Worm (Caenorhabditis elegans): ENCODE data around the gene math-16.
A peak's percentile ranks its signal among the peaks of the same experiment; 100 is the strongest.

The math-16 gene

DNA sequence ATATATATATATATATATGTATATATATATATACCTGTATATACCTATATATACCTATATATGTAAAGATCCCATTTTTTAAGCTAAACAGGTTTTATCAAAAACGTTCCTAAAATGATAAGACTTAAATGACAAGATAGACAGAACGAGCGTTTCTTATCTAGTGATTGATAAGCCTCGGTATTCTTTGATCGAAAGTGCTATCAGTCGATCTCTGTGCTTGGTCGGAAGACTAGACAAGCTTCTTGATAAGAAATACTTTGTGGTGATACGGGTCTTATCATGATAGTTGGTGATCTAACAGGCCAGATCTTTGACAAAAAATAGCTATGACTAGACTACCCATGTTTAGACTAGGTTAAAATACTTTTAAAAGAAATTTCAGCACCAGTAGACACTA lies 26.8 kb downstream of the math-16 start:
- TF ChIP-seq lin-14 (GFP tag; optimal IDR thresholded peaks at IDR 0.05) (peak; percentile 68), efl-1 (optimal IDR thresholded peaks at IDR 0.05) (no peak), efl-1 (GFP tag; optimal IDR thresholded peaks at IDR 0.05 in 1 of 2) (peak in 1 of 2 experiments; percentile 35), elt-3 (tag; optimal IDR thresholded peaks at IDR 0.05) (peak in 2 of 6 experiments; percentile 68 to 69), nhr-90 (tag; optimal IDR thresholded peaks at IDR 0.05; ENCODE audit: poor library complexity) (peak; percentile 48), blmp-1 (tag; optimal IDR thresholded peaks at IDR 0.05) (peak; percentile 40), nhr-20 (tag; optimal IDR thresholded peaks at IDR 0.05) (peak; percentile 58), mdl-1 (tag; optimal IDR thresholded peaks at IDR 0.05) (peak in 1 of 2 experiments; percentile 7), irx-1 (tag; optimal IDR thresholded peaks at IDR 0.05) (no peak), lin-35 (GFP tag; optimal IDR thresholded peaks at IDR 0.05) (peak in 1 of 2 experiments; percentile 40), pqm-1 (tag; optimal IDR thresholded peaks at IDR 0.05) (peak; percentile 92), lsy-2 (tag; optimal IDR thresholded peaks at IDR 0.05) (peak in 1 of 2 experiments; percentile 34), isw-1 (GFP tag; IDR thresholded peaks at IDR 0.05) (no peak), jun-1 (tag; optimal IDR thresholded peaks at IDR 0.05) (peak; percentile 92), sup-37 (GFP tag; optimal IDR thresholded peaks at IDR 0.05) (no peak), pax-3 (tag; optimal IDR thresholded peaks at IDR 0.05) (peak; percentile 30), vab-15 (tag; optimal IDR thresholded peaks at IDR 0.05) (no peak), fkh-10 (GFP tag; optimal IDR thresholded peaks at IDR 0.05) (no peak), tlp-1 (tag; optimal IDR thresholded peaks at IDR 0.05) (peak; percentile 84), nhr-19 (GFP tag; conservative IDR thresholded peaks at IDR 0.05) (peak; percentile 43; the same call in 1 of the 2 replicates), elt-2 (tag; optimal IDR thresholded peaks at IDR 0.05) (peak; percentile 100), egl-13 (tag; optimal IDR thresholded peaks at IDR 0.05) (no peak)

- TF ChIP-seq nhr-12 (tag; optimal IDR thresholded peaks at IDR 0.05) (no peak), alr-1 (tag; optimal IDR thresholded peaks at IDR 0.05; ENCODE audit: borderline replicate concordance) (no peak), egl-27 (tag; optimal IDR thresholded peaks at IDR 0.05) (no peak), lin-39 (tag; optimal IDR thresholded peaks at IDR 0.05) (no peak), sox-4 (tag; optimal IDR thresholded peaks at IDR 0.05) (no peak), ztf-4 (tag; optimal IDR thresholded peaks at IDR 0.05) (no peak), elt-3 (tag; optimal IDR thresholded peaks at IDR 0.05) (peak in 5 of 6 experiments; percentile 56 to 80 (median 70)), ama-1 (optimal IDR thresholded peaks at IDR 0.05) (no peak), rnt-1 (tag; optimal IDR thresholded peaks at IDR 0.05) (no peak), skn-1 (tag; optimal IDR thresholded peaks at IDR 0.05) (no peak), nhr-90 (tag; optimal IDR thresholded peaks at IDR 0.05; ENCODE audit: poor library complexity) (no peak), nhr-77 (tag; optimal IDR thresholded peaks at IDR 0.05) (no peak), C04F5.9 (tag; optimal IDR thresholded peaks at IDR 0.05) (no peak), nhr-20 (tag; optimal IDR thresholded peaks at IDR 0.05) (no peak), tbx-2 (tag; optimal IDR thresholded peaks at IDR 0.05) (no peak), pax-3 (tag; optimal IDR thresholded peaks at IDR 0.05) (no peak), elt-2 (tag; optimal IDR thresholded peaks at IDR 0.05) (peak; percentile 81), mdl-1 (tag; optimal IDR thresholded peaks at IDR 0.05) (no peak), C16A3.4 (tag; optimal IDR thresholded peaks at IDR 0.05) (no peak), lin-15B (tag; optimal IDR thresholded peaks at IDR 0.05) (no peak), blmp-1 (tag; optimal IDR thresholded peaks at IDR 0.05) (peak; percentile 26), ztf-11 (tag; optimal IDR thresholded peaks at IDR 0.05) (no peak), hlh-17 (GFP tag; optimal IDR thresholded peaks at IDR 0.05; ENCODE audit: borderline replicate concordance) (no peak), Y116A8C.19 (tag; optimal IDR thresholded peaks at IDR 0.05; ENCODE audit: borderline replicate concordance) (no peak), grh-1 (GFP tag; IDR thresholded peaks at IDR 0.05) (no peak), unc-30 (tag; optimal IDR thresholded peaks at IDR 0.05) (no peak)
Observed at ce11 chrII:1850840-1851294, 27.7 kb downstream of the math-16 start, which contains the start of gene C52E2.3. Gene C52E2.3, plus strand, starts transcription at chrII:1851244.
